Worm (Caenorhabditis elegans): Measurements from ENCODE around the gene jmjd-2.

Gene jmjd-2

DNA sequence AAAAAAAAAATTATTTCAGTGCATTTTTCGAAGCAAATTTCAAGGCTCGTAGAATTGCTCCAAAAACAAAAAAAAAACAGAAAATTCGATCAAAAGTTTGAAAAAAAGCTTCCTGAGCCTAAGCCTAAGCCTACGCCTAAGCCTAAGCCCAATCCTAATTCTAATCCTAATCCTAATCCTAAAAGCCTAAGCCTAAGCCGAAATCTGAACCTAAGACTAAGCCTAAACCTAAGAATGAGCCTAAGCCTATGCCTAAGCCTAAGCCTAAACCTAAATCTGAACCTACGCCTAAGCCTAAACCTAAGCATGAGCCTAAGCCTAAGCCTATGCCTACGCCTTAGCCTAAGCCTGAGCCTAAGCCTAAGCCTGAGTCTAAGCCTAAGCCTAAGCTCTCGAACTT, 37.2 kb downstream of the jmjd-2 start:
- peak; percentile 88 for TF ChIP-seq ceh-36 (tag; optimal IDR thresholded peaks at IDR 0.05)
- no peak for TF ChIP-seq sea-1 (GFP tag; conservative IDR thresholded peaks at IDR 0.05)

DNA sequence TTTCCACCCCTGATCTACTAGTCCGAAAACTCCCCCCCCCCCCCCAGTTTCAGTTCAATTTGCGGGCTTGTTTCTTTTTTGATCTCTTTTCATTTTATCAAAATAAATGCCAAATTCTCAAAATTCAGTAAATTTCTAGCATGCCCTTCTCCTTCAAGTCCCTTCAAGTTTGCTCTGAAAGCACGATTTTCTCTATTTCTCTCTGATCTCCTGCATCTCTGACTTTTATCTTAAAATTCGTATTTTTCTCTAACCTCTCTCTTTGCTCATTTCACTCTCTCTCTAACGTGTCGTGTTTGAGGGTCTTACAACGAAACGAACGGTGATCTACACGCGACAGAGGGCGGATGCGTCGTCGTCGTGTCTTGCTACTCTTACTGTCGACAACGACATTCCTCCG, 38.1 kb downstream of the jmjd-2 start, which contains the start of gene ace-3:
ace-3 (plus strand) TSS at position 301 of the 400 bp plus-strand sequence.
- TF ChIP-seq aly-1 (tag; optimal IDR thresholded peaks at IDR 0.05) (no peak), ceh-36 (tag; optimal IDR thresholded peaks at IDR 0.05) (no peak), tbx-11 (GFP tag; IDR thresholded peaks at IDR 0.05) (no peak)

DNA sequence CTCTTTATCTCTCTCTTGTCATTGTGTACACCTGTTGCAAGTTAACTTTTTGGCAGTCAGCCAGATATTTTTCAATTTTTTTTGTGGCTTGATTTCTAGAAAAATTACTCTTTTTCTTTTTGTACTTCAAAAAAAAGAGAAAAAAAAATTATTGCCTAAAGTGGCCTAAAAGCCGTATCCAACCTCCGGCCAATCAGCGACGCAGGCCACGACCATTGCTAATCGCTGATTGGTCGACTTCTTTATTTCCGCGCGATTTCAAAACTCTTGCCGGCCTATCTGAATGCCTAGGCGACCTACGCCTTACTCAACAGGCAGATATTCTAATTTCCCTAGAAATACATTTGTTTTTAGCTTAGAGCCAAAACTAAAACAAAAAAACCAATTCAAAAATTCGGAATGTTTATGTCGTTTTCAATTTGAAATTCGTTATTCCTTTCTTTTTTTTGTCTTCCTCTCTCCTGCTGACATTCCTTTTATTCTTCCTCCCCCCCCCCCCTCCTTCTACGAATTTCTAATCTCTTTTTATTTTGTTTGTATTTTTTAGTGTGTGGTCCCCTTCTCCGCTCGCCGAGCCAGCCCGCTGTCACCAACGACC, 45.8 kb downstream of the jmjd-2 start, which contains the start of gene ace-4:
ace-4 (plus strand) TSS at position 548 of the 598 bp plus-strand sequence.
- TF ChIP-seq scrt-1 (GFP tag; IDR thresholded peaks at IDR 0.05), result no peak
- no peak for TF ChIP-seq tbx-11 (GFP tag; IDR thresholded peaks at IDR 0.05)
- TF ChIP-seq ceh-36 (tag; optimal IDR thresholded peaks at IDR 0.05), result no peak
- TF ChIP-seq ceh-13 (GFP tag; optimal IDR thresholded peaks at IDR 0.05), result no peak
- no peak for TF ChIP-seq tra-4 (tag; optimal IDR thresholded peaks at IDR 0.05)
- no peak for TF ChIP-seq B0310.2 (tag; optimal IDR thresholded peaks at IDR 0.05)
- TF ChIP-seq ets-7 (tag; optimal IDR thresholded peaks at IDR 0.05), result no peak
- no peak for TF ChIP-seq pes-1 (GFP tag; IDR thresholded peaks at IDR 0.05)
- TF ChIP-seq F13C5.2 (tag; optimal IDR thresholded peaks at IDR 0.05), result no peak
- TF ChIP-seq hmbx-1 (tag; optimal IDR thresholded peaks at IDR 0.05), result no peak
- TF ChIP-seq tbx-37 (GFP tag; conservative IDR thresholded peaks at IDR 0.05), result no peak
- TF ChIP-seq flt-1 (GFP tag; IDR thresholded peaks at IDR 0.05), result no peak
- no peak for TF ChIP-seq aly-1 (tag; optimal IDR thresholded peaks at IDR 0.05)
- TF ChIP-seq hmg-4 (GFP tag; optimal IDR thresholded peaks at IDR 0.05), result no peak
- TF ChIP-seq hnd-1 (tag; optimal IDR thresholded peaks at IDR 0.05), result no peak
- TF ChIP-seq sea-1 (GFP tag; conservative IDR thresholded peaks at IDR 0.05), result no peak
- TF ChIP-seq ama-1 (optimal IDR thresholded peaks at IDR 0.05), result no peak

DNA sequence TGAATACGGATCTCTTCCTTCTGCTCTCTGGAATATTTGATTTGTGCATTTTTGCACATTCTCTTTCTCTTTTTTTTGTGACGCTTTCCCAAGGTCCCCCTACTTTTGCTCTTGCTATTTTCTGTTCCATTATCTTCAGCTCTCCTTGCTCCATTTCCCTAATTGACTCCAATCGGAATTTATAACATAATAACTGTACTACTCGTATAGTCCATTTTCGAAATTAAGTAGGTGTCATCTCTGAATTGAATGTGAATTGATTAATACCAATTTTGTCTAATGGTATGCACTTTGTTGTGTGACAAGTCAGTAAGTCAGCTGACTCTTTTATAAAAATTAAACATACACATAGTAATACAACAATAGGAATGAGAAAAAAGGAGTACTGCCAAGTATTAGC, 47.5 kb downstream of the jmjd-2 start:
- no peak for TF ChIP-seq aly-1 (tag; optimal IDR thresholded peaks at IDR 0.05)
- no peak for TF ChIP-seq hmbx-1 (tag; optimal IDR thresholded peaks at IDR 0.05)
- TF ChIP-seq tbx-11 (GFP tag; IDR thresholded peaks at IDR 0.05), result no peak
- no peak for TF ChIP-seq ceh-13 (GFP tag; optimal IDR thresholded peaks at IDR 0.05)
- no peak for TF ChIP-seq F13C5.2 (tag; optimal IDR thresholded peaks at IDR 0.05)
- no peak for TF ChIP-seq tbx-37 (GFP tag; conservative IDR thresholded peaks at IDR 0.05)
- no peak for TF ChIP-seq sea-1 (GFP tag; conservative IDR thresholded peaks at IDR 0.05)

DNA sequence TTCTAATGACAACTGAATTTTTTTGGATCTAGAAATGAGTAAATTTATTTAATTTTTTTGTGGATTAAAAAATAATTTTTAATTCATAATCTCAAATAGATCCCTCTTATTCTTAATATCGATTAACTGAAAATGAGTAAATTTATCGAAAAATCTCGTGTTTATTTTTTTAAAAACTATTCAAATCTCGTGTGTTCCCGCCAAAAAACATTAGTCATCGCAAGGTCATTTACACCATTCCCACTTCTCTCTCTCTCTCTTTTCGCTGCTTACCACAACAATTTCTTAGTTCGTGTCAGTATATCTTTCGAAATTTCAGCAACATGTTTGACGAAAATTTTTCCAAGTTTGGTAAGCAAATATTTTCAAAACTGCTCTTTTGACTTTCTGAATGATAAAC, 55.9 kb downstream of the jmjd-2 start:
- TF ChIP-seq pes-1 (GFP tag; IDR thresholded peaks at IDR 0.05) (no peak), ama-1 (optimal IDR thresholded peaks at IDR 0.05) (no peak), hmbx-1 (tag; optimal IDR thresholded peaks at IDR 0.05) (no peak), B0310.2 (tag; optimal IDR thresholded peaks at IDR 0.05) (no peak), sea-1 (GFP tag; conservative IDR thresholded peaks at IDR 0.05) (no peak), tbx-37 (GFP tag; conservative IDR thresholded peaks at IDR 0.05) (no peak), ceh-36 (tag; optimal IDR thresholded peaks at IDR 0.05) (no peak), tra-4 (tag; optimal IDR thresholded peaks at IDR 0.05) (no peak), scrt-1 (GFP tag; IDR thresholded peaks at IDR 0.05) (no peak), tbx-11 (GFP tag; IDR thresholded peaks at IDR 0.05) (no peak), ets-7 (tag; optimal IDR thresholded peaks at IDR 0.05) (no peak), flt-1 (GFP tag; IDR thresholded peaks at IDR 0.05) (no peak), ceh-13 (GFP tag; optimal IDR thresholded peaks at IDR 0.05) (no peak), F13C5.2 (tag; optimal IDR thresholded peaks at IDR 0.05) (no peak), aly-1 (tag; optimal IDR thresholded peaks at IDR 0.05) (no peak)

DNA sequence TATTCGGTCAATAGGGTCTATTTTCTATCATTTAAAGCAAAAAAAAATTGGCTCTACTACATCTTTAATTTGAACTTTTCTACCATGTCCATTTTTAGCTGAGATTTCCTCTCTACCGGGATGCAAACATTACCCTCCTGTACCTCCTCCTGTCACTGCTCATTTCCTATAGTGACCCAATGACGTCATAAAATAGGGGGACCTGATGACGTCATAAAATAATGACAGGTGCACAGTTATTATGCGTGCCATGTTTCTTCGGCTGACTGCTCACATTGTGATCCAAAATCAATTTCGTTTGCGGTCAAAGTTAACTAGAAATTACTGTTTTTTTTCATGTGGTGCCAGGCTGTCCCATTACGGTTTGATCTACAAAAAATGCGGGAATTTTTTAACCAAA, 56.5 kb downstream of the jmjd-2 start:
- TF ChIP-seq hmg-4 (GFP tag; optimal IDR thresholded peaks at IDR 0.05) (no peak), B0310.2 (tag; optimal IDR thresholded peaks at IDR 0.05) (peak; percentile 7)
